Fruit fly (Drosophila melanogaster): ENCODE data around the gene CG44325.

CG44325 gene

dm6 chrX:9047725-9048384, 30.4 kb downstream of the CG44325 start (continued):
- TF ChIP-seq ind (GFP tag; optimal IDR thresholded peaks at IDR 0.05) (peak; percentile 34), nmo (GFP tag; optimal IDR thresholded peaks at IDR 0.05) (peak; percentile 88), pfk (GFP tag; optimal IDR thresholded peaks at IDR 0.05) (no peak), CG13775 (GFP tag; optimal IDR thresholded peaks at IDR 0.05) (peak; percentile 51), gcm2 (GFP tag; optimal IDR thresholded peaks at IDR 0.05) (no peak), unpg (GFP tag; optimal IDR thresholded peaks at IDR 0.05) (peak; percentile 79), fd3F (GFP tag; optimal IDR thresholded peaks at IDR 0.05) (no peak), BtbVII (GFP tag; optimal IDR thresholded peaks at IDR 0.05) (no peak), CG12769 (tag; optimal IDR thresholded peaks at IDR 0.05) (peak; percentile 33), Antp (GFP tag; optimal IDR thresholded peaks at IDR 0.05) (peak; percentile 3), CG11560 (tag; IDR thresholded peaks at IDR 0.05) (no peak), chif (GFP tag; optimal IDR thresholded peaks at IDR 0.05) (peak in 1 of 2 experiments; percentile 37), otp (GFP tag; IDR thresholded peaks at IDR 0.05) (no peak), CG8089 (GFP tag; optimal IDR thresholded peaks at IDR 0.05) (no peak), CG17328 (GFP tag; IDR thresholded peaks at IDR 0.05) (peak; percentile 60; the same call in 1 of the 2 replicates), CG12391 (tag; optimal IDR thresholded peaks at IDR 0.05) (peak; percentile 82), ken (GFP tag; IDR thresholded peaks at IDR 0.05) (peak; percentile 45; the same call in 1 of the 3 replicates), CG14050 (GFP tag; IDR thresholded peaks at IDR 0.05) (peak; percentile 25; the same call in 1 of the 3 replicates), sima (GFP tag; optimal IDR thresholded peaks at IDR 0.05) (no peak), CG17385 (GFP tag; optimal IDR thresholded peaks at IDR 0.05) (peak; percentile 80), Dip3 (GFP tag; optimal IDR thresholded peaks at IDR 0.05) (no peak), zfh2 (GFP tag; optimal IDR thresholded peaks at IDR 0.05) (no peak), ATbp (GFP tag; optimal IDR thresholded peaks at IDR 0.05) (peak; percentile 67), CG15269 (tag; optimal IDR thresholded peaks at IDR 0.05) (peak; percentile 66), CG13624 (GFP tag; optimal IDR thresholded peaks at IDR 0.05) (no peak), CG6254 (GFP tag; optimal IDR thresholded peaks at IDR 0.05) (peak; percentile 50), lbe (GFP tag; optimal IDR thresholded peaks at IDR 0.05) (no peak), z (GFP tag; IDR thresholded peaks at IDR 0.05) (no peak), CG6654 (GFP tag; optimal IDR thresholded peaks at IDR 0.05) (peak; percentile 25), CG8944 (GFP tag; optimal IDR thresholded peaks at IDR 0.05) (no peak), CG33213 (GFP tag; optimal IDR thresholded peaks at IDR 0.05) (no peak), mirr (GFP tag; optimal IDR thresholded peaks at IDR 0.05) (no peak), en (GFP tag; optimal IDR thresholded peaks at IDR 0.05) (no peak), CG4282 (GFP tag; optimal IDR thresholded peaks at IDR 0.05) (no peak), Dad (GFP tag; optimal IDR thresholded peaks at IDR 0.05) (peak; percentile 16), shn (GFP tag; optimal IDR thresholded peaks at IDR 0.05) (no peak), lab (GFP tag; optimal IDR thresholded peaks at IDR 0.05) (peak; percentile 42), Sry-β (GFP tag; optimal IDR thresholded peaks at IDR 0.05) (no peak), CG8478 (optimal IDR thresholded peaks at IDR 0.05) (no peak), CG1024 (GFP tag; IDR thresholded peaks at IDR 0.05) (no peak), CG18619 (GFP tag; optimal IDR thresholded peaks at IDR 0.05) (peak; percentile 31), org-1 (GFP tag; optimal IDR thresholded peaks at IDR 0.05) (peak; percentile 34), CkIIα-i1 (GFP tag; IDR thresholded peaks at IDR 0.05) (no peak), emc (GFP tag; optimal IDR thresholded peaks at IDR 0.05) (no peak), CG8924 (tag; optimal IDR thresholded peaks at IDR 0.05) (peak; percentile 85), cg (GFP tag; optimal IDR thresholded peaks at IDR 0.05) (no peak), C15 (GFP tag; IDR thresholded peaks at IDR 0.05) (no peak), Usf (GFP tag; optimal IDR thresholded peaks at IDR 0.05) (no peak), pita (GFP tag; optimal IDR thresholded peaks at IDR 0.05) (no peak), CG15601 (tag; optimal IDR thresholded peaks at IDR 0.05) (peak; percentile 83), al (GFP tag; IDR thresholded peaks at IDR 0.05) (no peak)

Measured in whole organism, embryonic.